Fruit fly (Drosophila melanogaster) whole organism, wandering third instar larva: ENCODE measurements around the gene CG3040.

ENCODE experiments used
- Abd-B ChIP-seq: fragments of >200 bp; optimal IDR thresholded peaks from 2 replicates; lab custom pipeline; 2017; ENCODE audit warnings: missing biosample characterization, missing genetic modification characterization
- CG32264 ChIP-seq: fragments of 200-800 bp; sonication (Bioruptor generic); optimal IDR thresholded peaks from 2 replicates; lab custom pipeline; 2016; ENCODE audit warnings: missing biosample characterization, missing genetic modification characterization
- CG9705 ChIP-seq: fragments of 200-800 bp; sonication (Bioruptor generic); optimal IDR thresholded peaks from 2 replicates; lab custom pipeline; 2018; ENCODE audit warnings: missing biosample characterization, mild to moderate bottlenecking, missing genetic modification characterization
- CrebA ChIP-seq: fragments of 200-800 bp; sonication (Bioruptor generic); optimal IDR thresholded peaks from 2 replicates; lab custom pipeline; 2016; ENCODE audit warnings: missing biosample characterization, mild to moderate bottlenecking, missing genetic modification characterization, borderline replicate concordance
- Dfd ChIP-seq: fragments of >200 bp; optimal IDR thresholded peaks from 2 replicates; lab custom pipeline; 2017; ENCODE audit warnings: missing biosample characterization, missing genetic modification characterization
- Dif ChIP-seq: fragments of 200-275, 200-300 bp; sonication (Bioruptor generic); optimal IDR thresholded peaks from 2 replicates; lab custom pipeline; 2018; ENCODE audit warnings: missing biosample characterization, missing genetic modification characterization; ENCODE audit not compliant: partially characterized antibody
- GATAd ChIP-seq: sonication (Bioruptor generic); optimal IDR thresholded peaks from 2 replicates; lab custom pipeline; 2016; ENCODE audit warnings: missing biosample characterization, missing genetic modification characterization
- HLH106 ChIP-seq: fragments of 200-800 bp; optimal IDR thresholded peaks from 3 replicates; lab custom pipeline; 2019; ENCODE audit warnings: missing biosample characterization, mild to moderate bottlenecking, missing genetic modification characterization, moderate library complexity
- Hnf4 ChIP-seq: fragments of 200-800 bp; sonication (Bioruptor generic); optimal IDR thresholded peaks from 2 replicates; lab custom pipeline; 2016; ENCODE audit warnings: missing biosample characterization, mild to moderate bottlenecking, missing genetic modification characterization
- Hr78 ChIP-seq: fragments of >200 bp; optimal IDR thresholded peaks from 2 replicates; lab custom pipeline; 2017; ENCODE audit warnings: missing biosample characterization, missing genetic modification characterization
- Hr83 ChIP-seq: fragments of 200-300 bp; sonication (Bioruptor generic); optimal IDR thresholded peaks from 2 replicates; lab custom pipeline; 2016; ENCODE audit warnings: missing biosample characterization, mild to moderate bottlenecking, missing genetic modification characterization, moderate library complexity; ENCODE audit not compliant: poor library complexity, severe bottlenecking
- Jra ChIP-seq: sonication (Bioruptor generic); optimal IDR thresholded peaks from 2 replicates; lab custom pipeline; 2016; ENCODE audit warnings: missing biosample characterization, missing genetic modification characterization
- Mio ChIP-seq: sonication (Bioruptor generic); optimal IDR thresholded peaks from 2 replicates; lab custom pipeline; 2016; ENCODE audit warnings: missing biosample characterization, missing genetic modification characterization
- Myc ChIP-seq: fragments of >200 bp; optimal IDR thresholded peaks from 2 replicates; lab custom pipeline; 2017
- N ChIP-seq: fragments of >200 bp; optimal IDR thresholded peaks from 2 replicates; lab custom pipeline; 2018; ENCODE audit warnings: missing biosample characterization, missing external identifiers, missing genetic modification characterization
- OdsH ChIP-seq: fragments of 200-800 bp; sonication (Bioruptor generic); optimal IDR thresholded peaks from 2 replicates; lab custom pipeline; 2016; ENCODE audit warnings: missing biosample characterization, mild to moderate bottlenecking, missing genetic modification characterization
- Rel ChIP-seq, 2 experiments: fragments of 200-800 bp; sonication (Bioruptor generic) in 1 of 2; optimal IDR thresholded peaks; 2 replicates in 1 of 2; 3 replicates in 1 of 2; lab custom pipeline; 2016 to 2019; ENCODE audit warnings: mild to moderate bottlenecking in 2 of 2, missing biosample characterization in 2 of 2, missing genetic modification characterization in 2 of 2, moderate library complexity in 1 of 2
- Sp1 ChIP-seq: fragments of 200-800 bp; sonication (Bioruptor generic); optimal IDR thresholded peaks from 3 replicates; lab custom pipeline; 2019; ENCODE audit warnings: missing biosample characterization, mild to moderate bottlenecking, missing genetic modification characterization, moderate library complexity
- Vsx2 ChIP-seq: fragments of 200-300, 225-300 bp; sonication (Bioruptor generic); optimal IDR thresholded peaks from 2 replicates; lab custom pipeline; 2018; ENCODE audit warnings: missing biosample characterization, missing genetic modification characterization; ENCODE audit not compliant: partially characterized antibody
- br ChIP-seq: fragments of 200-800 bp; sonication (Bioruptor generic); optimal IDR thresholded peaks from 2 replicates; lab custom pipeline; 2016; ENCODE audit warnings: missing biosample characterization, missing genetic modification characterization
- brk ChIP-seq: fragments of 200-800 bp; sonication (Bioruptor generic); optimal IDR thresholded peaks from 2 replicates; lab custom pipeline; 2016; ENCODE audit warnings: missing biosample characterization, mild to moderate bottlenecking, missing genetic modification characterization
- dl ChIP-seq, 2 experiments: fragments of 175-275, 200-275 bp in 1 of 2; fragments of 200-275 bp in 1 of 2; sonication (Bioruptor generic); optimal IDR thresholded peaks; lab custom pipeline; 2018; ENCODE audit warnings: mild to moderate bottlenecking in 2 of 2, missing biosample characterization in 2 of 2, missing genetic modification characterization in 2 of 2, moderate library complexity in 2 of 2; ENCODE audit not compliant: partially characterized antibody in 2 of 2, insufficient read depth in 1 of 2
- dmrt93B ChIP-seq: fragments of 200-800 bp; sonication (Bioruptor generic); optimal IDR thresholded peaks from 2 replicates; lab custom pipeline; 2018; ENCODE audit warnings: missing biosample characterization, mild to moderate bottlenecking, missing genetic modification characterization
- dsf ChIP-seq: sonication (Bioruptor generic); optimal IDR thresholded peaks from 2 replicates; lab custom pipeline; 2016; ENCODE audit warnings: missing biosample characterization, missing genetic modification characterization, borderline replicate concordance
- ey ChIP-seq: fragments of 200-800 bp; sonication (Bioruptor generic); optimal IDR thresholded peaks from 2 replicates; lab custom pipeline; 2016; ENCODE audit warnings: missing biosample characterization, missing genetic modification characterization
- foxo ChIP-seq, 2 experiments: fragments of 200-800 bp; sonication (Bioruptor generic); optimal IDR thresholded peaks; 2 replicates in 1 of 2; 3 replicates in 1 of 2; lab custom pipeline; 2016 to 2017; ENCODE audit warnings: missing biosample characterization in 2 of 2, missing genetic modification characterization in 2 of 2
- fru ChIP-seq: fragments of 200-800 bp; sonication (Bioruptor generic); optimal IDR thresholded peaks from 3 replicates; lab custom pipeline; 2016; ENCODE audit warnings: missing biosample characterization, mild to moderate bottlenecking, missing genetic modification characterization
- h ChIP-seq: fragments of 200-800 bp; sonication (Bioruptor generic); optimal IDR thresholded peaks from 3 replicates; lab custom pipeline; 2016; ENCODE audit warnings: missing biosample characterization, mild to moderate bottlenecking, missing genetic modification characterization
- jim ChIP-seq: fragments of 175-275, 200-325 bp; sonication (Bioruptor generic); optimal IDR thresholded peaks from 2 replicates; lab custom pipeline; 2016; ENCODE audit warnings: missing biosample characterization, mild to moderate bottlenecking, missing genetic modification characterization
- lola ChIP-seq: fragments of >200 bp; optimal IDR thresholded peaks from 2 replicates; lab custom pipeline; 2017; ENCODE audit warnings: missing biosample characterization, missing genetic modification characterization
- pan ChIP-seq: fragments of >200 bp; optimal IDR thresholded peaks from 2 replicates; lab custom pipeline; 2017
- psq ChIP-seq: fragments of 200-800 bp; sonication (Bioruptor generic); optimal IDR thresholded peaks from 3 replicates; lab custom pipeline; 2017; ENCODE audit warnings: missing biosample characterization, mild to moderate bottlenecking, missing genetic modification characterization, moderate library complexity
- rgr ChIP-seq: fragments of 200-800 bp; sonication (Bioruptor generic); optimal IDR thresholded peaks from 3 replicates; lab custom pipeline; 2016; ENCODE audit warnings: missing biosample characterization, mild to moderate bottlenecking, missing genetic modification characterization
- sage ChIP-seq: fragments of 200-800 bp; sonication (Bioruptor generic); optimal IDR thresholded peaks from 2 replicates; lab custom pipeline; 2016; ENCODE audit warnings: missing biosample characterization, mild to moderate bottlenecking, missing genetic modification characterization
- sv ChIP-seq: fragments of 200-800 bp; sonication (Bioruptor generic); optimal IDR thresholded peaks from 3 replicates; lab custom pipeline; 2016; ENCODE audit warnings: missing biosample characterization, missing genetic modification characterization
- tai ChIP-seq: sonication (Bioruptor generic); optimal IDR thresholded peaks from 2 replicates; lab custom pipeline; 2016; ENCODE audit warnings: missing biosample characterization, missing genetic modification characterization
- usp ChIP-seq: fragments of >200 bp; optimal IDR thresholded peaks from 2 replicates; lab custom pipeline; 2017; ENCODE audit warnings: missing biosample characterization, missing genetic modification characterization
- woc ChIP-seq: sonication (Bioruptor generic); optimal IDR thresholded peaks from 2 replicates; lab custom pipeline; 2016; ENCODE audit warnings: missing biosample characterization, mild to moderate bottlenecking, missing genetic modification characterization

The CG3040 gene

DNA sequence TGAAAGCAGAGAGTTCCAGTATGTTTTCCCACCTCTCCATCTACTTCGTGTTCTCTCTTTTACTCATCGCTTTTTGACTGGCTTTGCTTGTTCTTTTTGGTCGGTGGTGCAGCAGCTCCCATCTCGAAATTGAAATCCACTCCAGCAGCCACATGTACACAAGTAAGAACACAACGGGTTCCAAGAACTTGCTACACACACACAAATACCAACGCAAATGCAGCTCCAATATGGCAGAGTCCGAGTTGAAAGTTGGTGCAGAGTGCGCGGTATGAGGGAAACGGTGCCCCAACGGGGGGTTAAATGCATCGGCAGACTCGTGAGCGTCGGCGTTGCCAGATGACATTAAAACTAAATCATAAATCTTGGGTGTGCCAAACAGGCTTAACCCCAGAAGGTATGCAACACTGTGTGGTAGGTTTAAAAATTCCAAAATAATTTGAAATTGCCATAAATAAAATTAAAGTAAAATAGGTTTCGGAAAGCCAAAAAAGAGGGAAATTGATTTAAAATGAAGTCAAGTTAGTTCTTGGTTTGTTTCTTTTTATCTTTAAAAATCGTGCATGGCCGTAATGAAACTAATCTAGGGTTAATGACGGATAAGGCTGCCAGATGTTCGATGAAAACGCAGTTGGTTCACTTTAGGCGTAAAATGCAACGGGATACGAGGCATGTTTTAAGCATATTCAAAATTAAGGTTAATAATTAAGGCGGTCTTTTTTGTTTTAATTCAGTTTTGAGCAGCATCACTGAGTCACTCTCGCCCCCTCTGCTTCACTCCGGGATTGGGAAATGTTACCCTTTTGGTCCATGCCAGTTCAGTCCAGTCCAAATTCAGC, 24.7 kb upstream of the CG3040 start:
- no peak for TF ChIP-seq Dfd (GFP tag; lab: Kevin White, UChicago)
- peak; percentile 77 for TF ChIP-seq rgr (GFP tag; lab: Kevin White, UChicago)
- TF ChIP-seq brk (GFP tag; lab: Kevin White, UChicago), result peak; percentile 33
- peak; percentile 73 for TF ChIP-seq woc
- no peak for TF ChIP-seq Hr78 (GFP tag; lab: Kevin White, UChicago)
- peak; percentile 18 for TF ChIP-seq Hr83 (GFP tag; lab: Kevin White, UChicago)
- no peak for TF ChIP-seq tai (GFP tag; lab: Kevin White, UChicago)
- peak; percentile 80 for TF ChIP-seq h
- no peak for TF ChIP-seq Rel (GFP tag; optimal IDR thresholded peaks at IDR 0.05; lab: Kevin White, UChicago)
- peak; percentile 4 for TF ChIP-seq Rel (tag; optimal IDR thresholded peaks at IDR 0.05; lab: Kevin White, UChicago)
- TF ChIP-seq pan (lab: Kevin White, UChicago), result no peak
- TF ChIP-seq Abd-B (GFP tag; lab: Kevin White, UChicago), result no peak
- no peak for TF ChIP-seq Vsx2 (GFP tag; lab: Kevin White, UChicago)
- peak; percentile 69 for TF ChIP-seq CG9705 (GFP tag; lab: Kevin White, UChicago)
- peak; percentile 53 for TF ChIP-seq Hnf4 (GFP tag; lab: Kevin White, UChicago)
- TF ChIP-seq dmrt93B (GFP tag; lab: Kevin White, UChicago), result peak; percentile 79
- no peak for TF ChIP-seq sv (GFP tag; lab: Kevin White, UChicago)
- TF ChIP-seq HLH106 (tag; lab: Kevin White, UChicago), result peak; percentile 88
- TF ChIP-seq Dif (GFP tag; lab: Kevin White, UChicago), result no peak
- no peak for TF ChIP-seq Jra (GFP tag; lab: Kevin White, UChicago)
- TF ChIP-seq GATAd (GFP tag; lab: Kevin White, UChicago), result no peak
- peak; percentile 83 for TF ChIP-seq Sp1 (GFP tag; lab: Kevin White, UChicago)
- TF ChIP-seq CrebA (GFP tag; lab: Kevin White, UChicago), result no peak
- no peak for TF ChIP-seq usp
- no peak for TF ChIP-seq N (GFP tag; lab: Kevin White, UChicago)
- TF ChIP-seq foxo (GFP tag; optimal IDR thresholded peaks at IDR 0.05; lab: Kevin White, UChicago), result peak in 1 of 2 experiments; percentile 74
- no peak for TF ChIP-seq Myc (lab: Kevin White, UChicago)
- TF ChIP-seq OdsH (GFP tag; lab: Kevin White, UChicago), result peak; percentile 66
- TF ChIP-seq dl (GFP tag; optimal IDR thresholded peaks at IDR 0.05; lab: Kevin White, UChicago; ENCODE audit: insufficient read depth in 1 of 2, partially characterized antibody in 2 of 2), result peak in 1 of 2 experiments; percentile 51
- TF ChIP-seq fru (GFP tag; lab: Kevin White, UChicago), result peak; percentile 79
- no peak for TF ChIP-seq Mio (GFP tag; lab: Kevin White, UChicago)
- peak; percentile 34 for TF ChIP-seq CG32264
- peak; percentile 76 for TF ChIP-seq ey (GFP tag; lab: Kevin White, UChicago)
- TF ChIP-seq br (GFP tag; lab: Kevin White, UChicago), result peak; percentile 65
- peak; percentile 75 for TF ChIP-seq psq (GFP tag; lab: Kevin White, UChicago)
- TF ChIP-seq sage (GFP tag; lab: Kevin White, UChicago), result no peak
- TF ChIP-seq dsf, result no peak
- no peak for TF ChIP-seq jim (GFP tag; lab: Kevin White, UChicago)
- no peak for TF ChIP-seq lola
